Worm (Caenorhabditis elegans): ENCODE results near the gene paml-1.
"Not testable (repeated sequence)": the region's sequence is repeated elsewhere in the genome, so short reads cannot be mapped to it uniquely, and the experiment has no call there.

- TF ChIP-seq mdl-1 (tag; optimal IDR thresholded peaks at IDR 0.05); nhr-11 (tag; optimal IDR thresholded peaks at IDR 0.05); ceh-82 (tag; optimal IDR thresholded peaks at IDR 0.05); ztf-4 (tag; optimal IDR thresholded peaks at IDR 0.05); ama-1 (optimal IDR thresholded peaks at IDR 0.05); R02D3.7 (tag; optimal IDR thresholded peaks at IDR 0.05); unc-55 (GFP tag; optimal IDR thresholded peaks at IDR 0.05); nhr-12 (tag; optimal IDR thresholded peaks at IDR 0.05); egl-27 (tag; optimal IDR thresholded peaks at IDR 0.05): not testable (repeated sequence)
Measured at ce11 chrIII:10221860-10222259, 12.0 kb downstream of the paml-1 start, which contains the start of gene Y70G10A.4.

Data from whole organism, L2 larva.